Fruit fly (Drosophila melanogaster): ENCODE measurements around the gene Iyd.
A peak's percentile ranks its signal among the peaks of the same experiment; 100 is the strongest.

Gene Iyd

dm6 chr3L:11093046-11093520 lies 3.0 kb downstream of the Iyd start, which contains the start of gene JIL-1:
Gene JIL-1, minus strand, starts transcription at chr3L:11093193.
- peak; percentile 54 for TF ChIP-seq CG17801 (GFP tag; optimal IDR thresholded peaks at IDR 0.05; ENCODE audit: partially characterized antibody)

- no peak for TF ChIP-seq CG17801 (GFP tag; optimal IDR thresholded peaks at IDR 0.05; ENCODE audit: partially characterized antibody)
Measured at dm6 chr3L:11092610-11092961, 3.5 kb downstream of the Iyd start.

DNA sequence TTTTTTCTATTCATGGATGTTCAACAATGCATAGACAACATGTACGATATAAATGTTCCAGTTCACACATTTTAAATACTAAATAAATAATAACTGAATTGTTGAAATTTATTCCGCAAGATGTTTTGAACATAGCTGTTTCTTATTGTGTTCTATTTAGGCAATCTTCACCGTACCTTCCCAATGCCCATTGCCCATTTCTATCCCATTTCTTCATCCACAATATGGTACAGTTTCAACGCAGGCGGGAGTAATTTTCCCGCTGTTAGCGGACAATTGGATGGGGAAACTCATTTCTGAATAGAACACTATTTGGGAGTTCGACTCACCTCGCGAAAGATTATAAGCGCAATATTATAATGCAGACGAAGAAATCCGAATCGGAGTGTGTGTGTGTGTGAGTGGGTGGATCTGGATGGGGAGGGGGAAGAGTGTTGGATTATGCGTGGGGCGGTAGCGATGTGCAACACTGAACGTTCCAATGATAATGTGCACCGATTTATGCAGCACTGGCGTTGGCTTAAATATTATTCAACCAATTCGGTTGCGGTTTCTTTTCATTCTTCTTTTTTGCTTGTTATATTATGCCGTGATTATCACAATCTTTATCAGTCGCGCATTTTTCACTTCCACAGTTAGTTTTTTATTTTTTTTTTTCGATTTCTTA lies 4.0 kb downstream of the Iyd start:
- TF ChIP-seq CG17801 (GFP tag; optimal IDR thresholded peaks at IDR 0.05; ENCODE audit: partially characterized antibody): peak; percentile 56

dm6 chr3L:11089805-11090440 lies 6.1 kb downstream of the Iyd start:
- TF ChIP-seq CG17801 (GFP tag; optimal IDR thresholded peaks at IDR 0.05; ENCODE audit: partially characterized antibody): peak; percentile 51

- TF ChIP-seq CG17801 (GFP tag; optimal IDR thresholded peaks at IDR 0.05; ENCODE audit: partially characterized antibody): no peak
Measured at dm6 chr3L:11085810-11086209, 10.2 kb downstream of the Iyd start.

- peak; percentile 93 for TF ChIP-seq CG17801 (GFP tag; optimal IDR thresholded peaks at IDR 0.05; ENCODE audit: partially characterized antibody)
Measured at dm6 chr3L:11084557-11085231, 11.4 kb downstream of the Iyd start.

dm6 chr3L:11083605-11084004 lies 12.4 kb downstream of the Iyd start:
- peak; percentile 34 for TF ChIP-seq CG17801 (GFP tag; optimal IDR thresholded peaks at IDR 0.05; ENCODE audit: partially characterized antibody)

DNA sequence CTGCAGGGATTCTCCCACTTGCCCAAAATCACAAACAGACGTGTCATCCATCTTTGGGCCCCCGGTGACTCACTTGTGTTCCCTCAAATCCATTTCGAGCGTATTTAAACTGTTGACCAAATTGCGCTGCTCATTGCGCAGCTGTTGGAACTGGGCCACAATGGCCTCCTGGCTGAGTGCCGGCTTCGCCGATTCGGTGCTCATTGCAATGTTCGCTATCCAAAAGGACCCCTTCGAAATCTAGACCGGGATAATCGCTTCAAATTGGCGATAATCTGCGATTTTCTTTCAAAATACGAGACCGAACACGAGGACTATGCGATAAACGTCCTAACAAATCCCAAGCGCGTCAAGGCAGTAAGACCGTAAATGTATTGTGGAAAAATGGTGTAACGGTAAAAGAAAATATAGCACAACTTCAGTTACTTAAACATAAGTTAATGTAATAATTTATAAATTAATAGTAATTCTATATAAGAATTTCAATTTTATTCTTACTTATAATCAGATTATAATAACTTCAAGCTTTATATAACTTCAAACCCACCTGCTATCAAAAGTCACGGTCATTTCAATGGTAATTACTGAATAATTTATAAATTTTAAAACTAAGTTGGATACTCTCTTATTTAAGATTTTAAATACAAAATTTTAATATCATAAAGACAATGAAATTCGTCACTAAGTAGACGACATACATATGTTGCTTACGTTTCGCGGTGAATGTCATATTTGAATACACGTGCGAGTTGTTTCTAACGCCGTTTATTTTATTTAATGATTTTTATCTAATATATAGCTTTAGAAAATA lies 21.8 kb downstream of the Iyd start, which contains the start of the genes Pfdn2 and Noc1:
TSS of gene Pfdn2 (minus strand) at position 346 of the 811 bp plus-strand sequence.
TSS of gene Noc1 (plus strand) at position 727 of the 811 bp plus-strand sequence.
- no peak for TF ChIP-seq CG17801 (GFP tag; optimal IDR thresholded peaks at IDR 0.05; ENCODE audit: partially characterized antibody)

DNA sequence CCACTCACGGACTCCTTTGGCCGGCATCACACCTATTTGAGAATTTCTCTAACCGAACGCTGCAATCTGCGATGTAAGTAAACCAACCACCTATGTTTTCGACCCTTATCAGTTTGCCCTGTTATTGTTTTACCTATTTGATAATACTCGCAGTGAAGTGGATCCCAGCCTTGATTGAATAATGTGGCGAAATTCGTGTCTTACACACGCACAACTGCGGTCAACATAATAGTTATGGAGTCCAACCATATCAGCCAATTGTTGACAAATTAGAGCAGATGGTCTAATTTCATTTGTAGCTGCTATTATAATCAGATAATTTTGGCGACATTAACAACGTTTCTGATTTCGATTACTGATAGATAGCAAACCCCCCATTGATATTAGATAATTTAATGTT lies 25.0 kb downstream of the Iyd start:
- no peak for TF ChIP-seq CG17801 (GFP tag; optimal IDR thresholded peaks at IDR 0.05; ENCODE audit: partially characterized antibody)

dm6 chr3L:11070372-11070854 lies 25.6 kb downstream of the Iyd start, which contains the start of gene Mocs1:
Gene Mocs1, plus strand, starts transcription at chr3L:11070526.
- TF ChIP-seq CG17801 (GFP tag; optimal IDR thresholded peaks at IDR 0.05; ENCODE audit: partially characterized antibody): peak; percentile 48

DNA sequence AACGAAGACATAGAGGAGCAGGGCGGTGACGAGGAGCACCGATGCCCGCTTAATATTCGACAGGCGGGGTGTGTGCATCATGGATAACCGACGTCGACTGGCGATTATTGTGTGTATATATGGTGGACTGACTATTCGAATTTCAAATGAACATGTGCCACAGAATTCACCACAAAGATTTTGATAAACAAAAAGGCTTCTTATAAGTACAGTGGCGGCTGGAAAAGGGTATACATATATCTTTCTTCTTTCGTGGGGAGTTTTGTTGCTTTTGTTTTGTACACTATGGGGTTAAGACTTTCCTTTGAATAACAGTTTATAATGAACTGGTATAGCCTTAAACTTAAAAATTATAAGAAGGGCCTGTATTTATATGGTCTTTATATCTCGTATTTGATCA lies 26.3 kb downstream of the Iyd start, which contains the start of gene CG6310:
TSS of gene CG6310 (minus strand) at position 101 of the 400 bp plus-strand sequence.
- TF ChIP-seq CG17801 (GFP tag; optimal IDR thresholded peaks at IDR 0.05; ENCODE audit: partially characterized antibody): no peak

DNA sequence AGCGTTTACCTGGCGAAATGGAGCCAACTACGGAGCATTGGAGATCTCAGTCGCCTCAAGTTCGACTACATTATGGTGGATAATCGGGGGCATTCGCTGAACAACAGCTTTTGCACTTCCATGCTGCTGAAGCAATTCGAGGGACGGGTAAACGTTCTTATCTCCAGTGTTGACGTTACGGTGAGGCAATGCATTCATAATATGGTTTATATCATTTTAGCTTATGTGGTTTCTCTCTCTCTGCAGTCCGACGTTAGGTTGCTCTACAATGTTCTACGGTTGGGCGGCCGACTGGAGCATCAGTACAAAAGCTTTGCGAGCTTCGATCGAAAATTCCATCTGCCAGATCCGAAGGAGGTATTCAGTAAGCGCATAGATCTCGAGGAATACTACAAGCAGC lies 30.2 kb downstream of the Iyd start:
- TF ChIP-seq CG17801 (GFP tag; optimal IDR thresholded peaks at IDR 0.05; ENCODE audit: partially characterized antibody): no peak

- peak; percentile 60 for TF ChIP-seq CG17801 (GFP tag; optimal IDR thresholded peaks at IDR 0.05; ENCODE audit: partially characterized antibody)
Measured at dm6 chr3L:11064689-11065088, 31.4 kb downstream of the Iyd start, which contains the start of the genes CG32075, CG45101 and SuUR. Gene CG32075, minus strand, starts transcription at chr3L:11064941. Gene CG45101, plus strand, starts transcription at chr3L:11064991. Gene SuUR, plus strand, starts transcription at chr3L:11064991.

- no peak for TF ChIP-seq CG17801 (GFP tag; optimal IDR thresholded peaks at IDR 0.05; ENCODE audit: partially characterized antibody)
Measured at dm6 chr3L:11062441-11062840, 33.6 kb downstream of the Iyd start, which contains the start of gene CG32069. Gene CG32069, minus strand, starts transcription at chr3L:11062614.

All from ovary, adult (tissue).